Worm (Caenorhabditis elegans) whole organism, L2 larva: ENCODE measurements around the gene Y45F10B.3.

Source experiments
- aly-2 ChIP-seq: fragments of 150-350 bp; optimal IDR thresholded peaks from 2 replicates; lab custom pipeline; 2014; ENCODE audit warnings: missing biosample characterization, missing genetic modification characterization
- ama-1 ChIP-seq: fragments of 150-350 bp; optimal IDR thresholded peaks from 2 replicates; lab custom pipeline; 2018; ENCODE audit warnings: inconsistent platforms
- lsy-2 ChIP-seq, 2 experiments: fragments of 150-350 bp in 1 of 2; sonication (generic microtip) in 1 of 2; optimal IDR thresholded peaks; 2 replicates each; lab custom pipeline; 2014 to 2017; ENCODE audit warnings: missing biosample characterization in 2 of 2, missing genetic modification characterization in 2 of 2
- mab-5 ChIP-seq: fragments of 150-350 bp; optimal IDR thresholded peaks from 2 replicates; lab custom pipeline; 2014; ENCODE audit warnings: missing biosample characterization, missing genetic modification characterization
- mbf-1 ChIP-seq: sonication (generic microtip); optimal IDR thresholded peaks from 2 replicates; lab custom pipeline; 2017; ENCODE audit warnings: missing biosample characterization, missing genetic modification characterization
- nhr-11 ChIP-seq: fragments of 150-350 bp; optimal IDR thresholded peaks from 2 replicates; lab custom pipeline; 2014; ENCODE audit warnings: missing biosample characterization, missing genetic modification characterization
- skn-1 ChIP-seq: sonication (generic microtip); optimal IDR thresholded peaks from 2 replicates; lab custom pipeline; 2017; ENCODE audit warnings: missing biosample characterization, missing genetic modification characterization
- sma-3 ChIP-seq: sonication (generic microtip); optimal IDR thresholded peaks from 2 replicates; lab custom pipeline; 2016; ENCODE audit warnings: missing genetic modification reagents, missing genetic modification characterization, missing compliant biosample characterization
- unc-62 ChIP-seq: fragments of 150-350 bp; optimal IDR thresholded peaks from 2 replicates; lab custom pipeline; 2014; ENCODE audit warnings: missing biosample characterization, missing genetic modification reagents, missing genetic modification characterization
- zag-1 ChIP-seq: fragments of 150-350 bp; optimal IDR thresholded peaks from 2 replicates; lab custom pipeline; 2014; ENCODE audit warnings: missing biosample characterization, missing genetic modification characterization

ce11 chrIV:13636975-13637374, 43.5 kb downstream of the Y45F10B.3 start, which contains the start of gene C08F11.7:
- no peak for TF ChIP-seq unc-62 (GFP tag; lab: Kevin White, UChicago)
- no peak for TF ChIP-seq ama-1 (lab: Kevin White, UChicago)
- TF ChIP-seq skn-1 (tag; lab: Kevin White, UChicago), result no peak
- no peak for TF ChIP-seq mbf-1
- TF ChIP-seq lsy-2 (tag; optimal IDR thresholded peaks at IDR 0.05; lab: Kevin White, UChicago), result no peak
- TF ChIP-seq sma-3 (GFP tag; lab: Kevin White, UChicago), result no peak
- TF ChIP-seq zag-1 (tag; lab: Kevin White, UChicago), result no peak
- TF ChIP-seq aly-2 (tag; lab: Kevin White, UChicago), result no peak
- TF ChIP-seq nhr-11, result no peak
- no peak for TF ChIP-seq mab-5 (tag; lab: Kevin White, UChicago)
